Fruit fly (Drosophila melanogaster): Measurements from ENCODE around the gene Nrx-1.

- TF ChIP-seq Dp (GFP tag; optimal IDR thresholded peaks at IDR 0.05): no peak
- TF ChIP-seq chn (GFP tag; optimal IDR thresholded peaks at IDR 0.05): no peak
- TF ChIP-seq CG8765 (GFP tag; IDR thresholded peaks at IDR 0.05): no peak
- TF ChIP-seq Hr78 (GFP tag; optimal IDR thresholded peaks at IDR 0.05): peak in 1 of 2 experiments; percentile 84
- no peak for TF ChIP-seq Dek (tag; optimal IDR thresholded peaks at IDR 0.05)
- TF ChIP-seq Atf-2 (GFP tag; optimal IDR thresholded peaks at IDR 0.05): no peak
- TF ChIP-seq CG15269 (tag; optimal IDR thresholded peaks at IDR 0.05): no peak
- TF ChIP-seq z (GFP tag; IDR thresholded peaks at IDR 0.05): no peak
- TF ChIP-seq CG16779 (GFP tag; IDR thresholded peaks at IDR 0.05): no peak
- TF ChIP-seq crol (GFP tag; IDR thresholded peaks at IDR 0.05): no peak
Measured at dm6 chr3R:22525073-22525413, 56.7 kb downstream of the Nrx-1 start.

Measured in whole organism, embryonic.